Worm (Caenorhabditis elegans) whole organism, late embryonic: Measurements from ENCODE around the gene ins-17.

Experiments used
- F13H6.1 ChIP-seq: sonication (generic microtip); optimal IDR thresholded peaks from 2 replicates; lab custom pipeline; 2016; ENCODE audit warnings: missing genetic modification characterization, missing compliant biosample characterization
- T23F11.4 ChIP-seq: fragments of 200-800 bp; sonication (Bioruptor generic); optimal IDR thresholded peaks from 2 replicates; lab custom pipeline; 2018; ENCODE audit warnings: mild to moderate bottlenecking, missing genetic modification characterization, missing compliant biosample characterization
- ama-1 ChIP-seq: fragments of 150-350 bp; optimal IDR thresholded peaks from 2 replicates; lab custom pipeline; 2014
- ceh-19 ChIP-seq: fragments of 200-800 bp; sonication (Bioruptor generic); optimal IDR thresholded peaks from 2 replicates; lab custom pipeline; 2018; ENCODE audit warnings: mild to moderate bottlenecking, missing genetic modification characterization, missing compliant biosample characterization
- ceh-2 ChIP-seq: sonication (generic microtip); optimal IDR thresholded peaks from 2 replicates; lab custom pipeline; 2016; ENCODE audit warnings: missing genotype, missing genetic modification characterization, missing compliant biosample characterization
- elt-2 ChIP-seq: sonication (generic microtip); optimal IDR thresholded peaks from 2 replicates; lab custom pipeline; 2016; ENCODE audit warnings: missing genetic modification reagents, missing genetic modification characterization, missing compliant biosample characterization
- eyg-1 ChIP-seq: sonication (generic microtip); optimal IDR thresholded peaks from 2 replicates; lab custom pipeline; 2016; ENCODE audit warnings: missing genotype, missing genetic modification characterization, missing compliant biosample characterization
- ref-2 ChIP-seq: sonication (generic microtip); optimal IDR thresholded peaks from 2 replicates; lab custom pipeline; 2016; ENCODE audit warnings: missing genetic modification characterization, missing compliant biosample characterization

- TF ChIP-seq ama-1 (no peak), ceh-2 (no peak), F13H6.1 (no peak), elt-2 (tag; lab: Kevin White, UChicago) (no peak), ceh-19 (GFP tag; lab: Kevin White, UChicago) (no peak), T23F11.4 (no peak), ref-2 (tag; lab: Kevin White, UChicago) (no peak), eyg-1 (tag; lab: Kevin White, UChicago) (no peak)
Observed at ce11 chrIII:4434294-4434781, 43.0 kb downstream of the ins-17 start, which contains the start of gene C28A5.1.
